Worm (Caenorhabditis elegans) whole organism, young adult: ENCODE data around the gene Y43E12A.2.

Experiments used
- B0035.1 ChIP-seq: sonication (generic microtip); optimal IDR thresholded peaks from 2 replicates; lab custom pipeline; 2016; ENCODE audit warnings: missing genetic modification characterization, mild to moderate bottlenecking, missing compliant biosample characterization, missing genotype, missing genetic modification reagents
- B0336.3 ChIP-seq: fragments of 200-800 bp; sonication (Bioruptor generic); IDR thresholded peaks from 2 replicates; pipeline ENCODE4 v1.3.6; 2022; ENCODE audit warnings: missing genetic modification characterization, missing compliant biosample characterization
- F37B4.10 ChIP-seq: fragments of 200-800 bp; sonication (Bioruptor generic); IDR thresholded peaks from 2 replicates; pipeline ENCODE4 v1.3.6; 2022; ENCODE audit warnings: missing genetic modification characterization, missing compliant biosample characterization
- F55B11.4 ChIP-seq: sonication (generic microtip); optimal IDR thresholded peaks from 2 replicates; lab custom pipeline; 2016; ENCODE audit warnings: missing compliant biosample characterization, missing genetic modification characterization, borderline replicate concordance; ENCODE audit not compliant: insufficient read depth
- Y53G8AR.9 ChIP-seq: fragments of 200-800 bp; sonication (Bioruptor generic); conservative IDR thresholded peaks from 2 replicates; pipeline ENCODE4 v1.3.6; 2022; ENCODE audit warnings: missing genetic modification reagents, missing genetic modification characterization, missing compliant biosample characterization
- Y67H2A.10 ChIP-seq: fragments of 200-800 bp; sonication (Bioruptor generic); conservative IDR thresholded peaks from 2 replicates; pipeline ENCODE4 v1.3.6; 2022; ENCODE audit warnings: missing genetic modification reagents, missing genetic modification characterization, missing compliant biosample characterization
- Y95B8A.8 ChIP-seq: fragments of 200-800 bp; sonication (Bioruptor generic); IDR thresholded peaks from 2 replicates; pipeline ENCODE4 v1.3.6; 2022; ENCODE audit warnings: missing genetic modification reagents, missing genetic modification characterization, missing compliant biosample characterization
- aptf-2 ChIP-seq: fragments of 200-800 bp; sonication (Bioruptor generic); conservative IDR thresholded peaks from 2 replicates; pipeline ENCODE4 v1.3.6; 2022; ENCODE audit warnings: missing genetic modification reagents, missing genetic modification characterization, missing compliant biosample characterization
- atf-7 ChIP-seq: sonication (generic microtip); optimal IDR thresholded peaks from 2 replicates; lab custom pipeline; 2017; ENCODE audit warnings: mild to moderate bottlenecking, missing genetic modification characterization, missing compliant biosample characterization
- attf-3 ChIP-seq: fragments of 200-800 bp; sonication (Bioruptor generic); conservative IDR thresholded peaks from 2 replicates; pipeline ENCODE4 v1.3.6; 2022; ENCODE audit warnings: missing genetic modification reagents, missing genetic modification characterization, missing compliant biosample characterization
- attf-6 ChIP-seq: fragments of 200-800 bp; sonication (Bioruptor generic); IDR thresholded peaks from 2 replicates; pipeline ENCODE4 v1.3.6; 2022; ENCODE audit warnings: missing genetic modification reagents, missing genetic modification characterization, missing compliant biosample characterization
- bed-2 ChIP-seq: fragments of 200-800 bp; sonication (Bioruptor generic); IDR thresholded peaks from 2 replicates; pipeline ENCODE4 v1.3.6; 2022; ENCODE audit warnings: missing genetic modification reagents, missing genetic modification characterization, missing compliant biosample characterization
- cebp-1 ChIP-seq, 2 experiments: fragments of 200-800 bp in 1 of 2; sonication (Bioruptor generic) in 1 of 2; sonication (generic microtip) in 1 of 2; IDR thresholded peaks in 1 of 2; optimal IDR thresholded peaks in 1 of 2; 2 replicates each; pipeline versions ENCODE4 v1.3.6 to Lab custom; 2017 to 2022; ENCODE audit warnings: missing compliant biosample characterization in 2 of 2, missing genetic modification characterization in 2 of 2, mild to moderate bottlenecking in 1 of 2, missing genetic modification reagents in 1 of 2, moderate library complexity in 1 of 2
- ceh-100 ChIP-seq: fragments of 200-800 bp; sonication (Bioruptor generic); IDR thresholded peaks from 2 replicates; pipeline ENCODE4 v1.3.6; 2022; ENCODE audit warnings: missing genetic modification reagents, missing genetic modification characterization, missing compliant biosample characterization
- ceh-79 ChIP-seq: sonication (generic microtip); optimal IDR thresholded peaks from 2 replicates; lab custom pipeline; 2017; ENCODE audit warnings: mild to moderate bottlenecking, missing genetic modification characterization, missing compliant biosample characterization
- ceh-91 ChIP-seq: fragments of 200-800 bp; sonication (Bioruptor generic); IDR thresholded peaks from 2 replicates; pipeline ENCODE4 v1.3.6; 2022; ENCODE audit warnings: missing genetic modification reagents, missing genetic modification characterization, missing compliant biosample characterization
- die-1 ChIP-seq: sonication (generic microtip); optimal IDR thresholded peaks from 2 replicates; lab custom pipeline; 2016; ENCODE audit warnings: missing genotype, mild to moderate bottlenecking, missing genetic modification characterization, missing compliant biosample characterization
- gei-17 ChIP-seq: fragments of 200-800 bp; sonication (Bioruptor generic); optimal IDR thresholded peaks from 2 replicates; lab custom pipeline; 2018; ENCODE audit warnings: mild to moderate bottlenecking, missing genetic modification characterization, missing compliant biosample characterization
- hlh-12 ChIP-seq: sonication (generic microtip); optimal IDR thresholded peaks from 2 replicates; lab custom pipeline; 2016; ENCODE audit warnings: missing genetic modification characterization, missing compliant biosample characterization
- lin-54 ChIP-seq: fragments of 200-800 bp; sonication (Bioruptor generic); optimal IDR thresholded peaks from 2 replicates; lab custom pipeline; 2018; ENCODE audit warnings: mild to moderate bottlenecking, missing genetic modification characterization, missing compliant biosample characterization
- lsl-1 ChIP-seq: fragments of 200-800 bp; sonication (Bioruptor generic); optimal IDR thresholded peaks from 2 replicates; lab custom pipeline; 2018; ENCODE audit warnings: mild to moderate bottlenecking, missing genetic modification characterization, moderate library complexity, missing compliant biosample characterization
- lsy-27 ChIP-seq: sonication (generic microtip); optimal IDR thresholded peaks from 2 replicates; lab custom pipeline; 2017; ENCODE audit warnings: missing genetic modification characterization, mild to moderate bottlenecking, missing compliant biosample characterization, antibody characterized with exemption, missing genotype, borderline replicate concordance; ENCODE audit not compliant: insufficient read depth
- madf-10 ChIP-seq: sonication (generic microtip); optimal IDR thresholded peaks from 2 replicates; lab custom pipeline; 2016; ENCODE audit warnings: mild to moderate bottlenecking, missing genetic modification characterization, missing compliant biosample characterization
- mcd-1 ChIP-seq: fragments of 200-800 bp; sonication (Bioruptor generic); IDR thresholded peaks from 2 replicates; pipeline ENCODE4 v1.3.6; 2022; ENCODE audit warnings: missing genetic modification reagents, missing genetic modification characterization, missing compliant biosample characterization
- nfya-1 ChIP-seq: sonication (generic microtip); optimal IDR thresholded peaks from 2 replicates; lab custom pipeline; 2017; ENCODE audit warnings: antibody characterized with exemption, missing compliant biosample characterization, missing genetic modification characterization, borderline replicate concordance; ENCODE audit not compliant: insufficient read depth
- nfya-2 ChIP-seq: fragments of 200-800 bp; sonication (Bioruptor generic); IDR thresholded peaks from 2 replicates; pipeline ENCODE4 v1.3.6; 2022; ENCODE audit warnings: missing genetic modification reagents, missing genetic modification characterization, missing compliant biosample characterization
- nhr-90 ChIP-seq: sonication (generic microtip); optimal IDR thresholded peaks from 2 replicates; lab custom pipeline; 2016; ENCODE audit warnings: missing genotype, mild to moderate bottlenecking, missing genetic modification characterization, missing compliant biosample characterization
- pbrm-1 ChIP-seq: fragments of 200-800 bp; sonication (Bioruptor generic); IDR thresholded peaks from 2 replicates; pipeline ENCODE4 v1.3.6; 2022; ENCODE audit warnings: missing genetic modification reagents, missing genetic modification characterization, missing compliant biosample characterization
- rec-8 ChIP-seq, 2 experiments: sonication (generic microtip); optimal IDR thresholded peaks; 2 replicates each; lab custom pipeline; 2016; ENCODE audit warnings: mild to moderate bottlenecking in 2 of 2, missing genetic modification characterization in 2 of 2, missing genetic modification reagents in 2 of 2, missing genotype in 2 of 2, missing biosample characterization in 1 of 2, missing compliant biosample characterization in 1 of 2, moderate library complexity in 1 of 2
- sdz-38 ChIP-seq: sonication (generic microtip); optimal IDR thresholded peaks from 2 replicates; lab custom pipeline; 2016; ENCODE audit warnings: missing genotype, missing genetic modification characterization, missing compliant biosample characterization
- snpc-1.1 ChIP-seq: sonication (generic microtip); optimal IDR thresholded peaks from 2 replicates; lab custom pipeline; 2017; ENCODE audit warnings: missing genetic modification characterization, mild to moderate bottlenecking, missing compliant biosample characterization, antibody characterized with exemption, moderate library complexity, missing genotype, missing genetic modification reagents; ENCODE audit not compliant: insufficient read depth
- snpc-4 ChIP-seq, 5 experiments: fragments of 150-350 bp in 1 of 5; sonication (generic microtip) in 4 of 5; optimal IDR thresholded peaks; 2 replicates each; lab custom pipeline; 2014 to 2018; ENCODE audit warnings: missing genetic modification characterization in 5 of 5, missing biosample characterization in 3 of 5, antibody characterized with exemption in 2 of 5, mild to moderate bottlenecking in 2 of 5, missing compliant biosample characterization in 2 of 5, missing genotype in 2 of 5, moderate library complexity in 2 of 5, missing genetic modification reagents in 1 of 5
- tbx-9 ChIP-seq: sonication (generic microtip); optimal IDR thresholded peaks from 2 replicates; lab custom pipeline; 2016; ENCODE audit warnings: borderline replicate concordance, missing genetic modification characterization, inconsistent platforms, missing compliant biosample characterization
- tlf-1 ChIP-seq: fragments of 200-800 bp; sonication (Bioruptor generic); optimal IDR thresholded peaks from 2 replicates; lab custom pipeline; 2018; ENCODE audit warnings: mild to moderate bottlenecking, missing genetic modification characterization, missing compliant biosample characterization
- unc-130 ChIP-seq: sonication (generic microtip); optimal IDR thresholded peaks from 2 replicates; lab custom pipeline; 2016; ENCODE audit warnings: missing genetic modification reagents, missing genetic modification characterization, missing compliant biosample characterization
- unc-62 ChIP-seq: fragments of 150-350 bp; optimal IDR thresholded peaks from 2 replicates; lab custom pipeline; 2014; ENCODE audit warnings: missing biosample characterization, missing genetic modification reagents, missing genetic modification characterization
- xnd-1 ChIP-seq: sonication (generic microtip); optimal IDR thresholded peaks from 2 replicates; lab custom pipeline; 2016; ENCODE audit warnings: missing genotype, missing genetic modification reagents, missing genetic modification characterization, missing compliant biosample characterization
- zfh-2 ChIP-seq: fragments of 200-800 bp; sonication (Bioruptor generic); conservative IDR thresholded peaks from 2 replicates; pipeline ENCODE4 v1.3.6; 2022; ENCODE audit warnings: missing genetic modification reagents, missing genetic modification characterization, missing compliant biosample characterization
- ztf-28 ChIP-seq: fragments of 200-800 bp; sonication (Bioruptor generic); IDR thresholded peaks from 2 replicates; pipeline ENCODE4 v1.3.6; 2022; ENCODE audit warnings: missing genetic modification reagents, missing genetic modification characterization, missing compliant biosample characterization
- ztf-6 ChIP-seq: fragments of 200-800 bp; sonication (Bioruptor generic); IDR thresholded peaks from 2 replicates; pipeline ENCODE4 v1.3.6; 2022; ENCODE audit warnings: missing genetic modification reagents, missing genetic modification characterization, missing compliant biosample characterization

Gene Y43E12A.2

DNA sequence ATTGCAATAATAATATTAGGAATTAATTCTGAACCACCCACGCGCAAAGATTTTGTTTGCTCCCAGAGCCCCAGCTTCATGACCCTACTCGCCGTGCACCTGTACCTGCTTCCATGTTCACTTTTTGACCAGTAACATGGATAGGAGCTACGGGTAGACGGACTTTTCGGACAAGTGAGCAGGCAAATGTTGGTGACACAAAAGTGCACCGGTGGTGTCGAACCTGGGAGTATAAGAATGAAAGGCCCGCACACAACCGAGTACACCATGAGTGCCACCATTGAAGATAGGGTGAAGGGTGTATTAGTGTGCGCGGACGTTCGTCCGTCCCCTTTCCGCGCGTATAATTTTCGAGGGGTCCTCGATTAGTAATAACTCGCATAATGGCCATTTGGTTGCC, 44.1 kb downstream of the Y43E12A.2 start (continued):
- TF ChIP-seq snpc-1.1: peak; percentile 53
- peak; percentile 56; the same call in 1 of the 2 replicates for TF ChIP-seq cebp-1 (GFP tag; IDR thresholded peaks at IDR 0.05; lab: Robert Waterston, UW)
- peak; percentile 81 for TF ChIP-seq cebp-1 (tag; optimal IDR thresholded peaks at IDR 0.05; lab: Kevin White, UChicago)
- TF ChIP-seq Y53G8AR.9 (GFP tag; lab: Robert Waterston, UW): no peak; the same call in none of the 2 replicates
- TF ChIP-seq Y67H2A.10 (GFP tag; lab: Robert Waterston, UW): no peak
- TF ChIP-seq F55B11.4 (tag; lab: Kevin White, UChicago): no peak
- TF ChIP-seq ztf-6: no peak
- TF ChIP-seq unc-130 (GFP tag; lab: Kevin White, UChicago): peak; percentile 84
- TF ChIP-seq aptf-2 (GFP tag; lab: Robert Waterston, UW): peak; percentile 75; the same call in 1 of the 2 replicates
- TF ChIP-seq mcd-1: peak; percentile 71
- TF ChIP-seq die-1: peak; percentile 97
- peak; percentile 68 for TF ChIP-seq snpc-4 (GFP tag; optimal IDR thresholded peaks at IDR 0.05; lab: Kevin White, UChicago)
- TF ChIP-seq snpc-4 (tag; optimal IDR thresholded peaks at IDR 0.05; lab: Kevin White, UChicago): peak in 3 of 4 experiments; percentile 63 to 76 (median 74)
- TF ChIP-seq atf-7 (tag; lab: Kevin White, UChicago): peak; percentile 77
- peak; percentile 47 for TF ChIP-seq ceh-91 (GFP tag; lab: Robert Waterston, UW)
- peak; percentile 77 for TF ChIP-seq lin-54 (GFP tag; lab: Kevin White, UChicago)
- TF ChIP-seq B0336.3 (GFP tag; lab: Robert Waterston, UW): peak; percentile 90
- peak; percentile 83 to 92 for TF ChIP-seq rec-8 (tag; optimal IDR thresholded peaks at IDR 0.05; lab: Kevin White, UChicago)
- TF ChIP-seq ztf-28 (GFP tag; lab: Robert Waterston, UW): peak; percentile 82; the same call in 1 of the 2 replicates
- peak; percentile 77 for TF ChIP-seq attf-6
- TF ChIP-seq unc-62 (GFP tag; lab: Kevin White, UChicago): no peak
- peak; percentile 81 for TF ChIP-seq hlh-12
- peak; percentile 93 for TF ChIP-seq ceh-79 (tag; lab: Kevin White, UChicago)
- TF ChIP-seq bed-2 (GFP tag; lab: Robert Waterston, UW): peak; percentile 72; the same call in 1 of the 2 replicates
- no peak; the same call in 1 of the 2 replicates for TF ChIP-seq zfh-2 (GFP tag; lab: Robert Waterston, UW)
- no peak for TF ChIP-seq nfya-1 (tag; lab: Kevin White, UChicago)
- peak; percentile 84 for TF ChIP-seq B0035.1
- peak; percentile 98 for TF ChIP-seq F37B4.10 (GFP tag; lab: Robert Waterston, UW)
- peak; percentile 68 for TF ChIP-seq attf-3 (GFP tag; lab: Robert Waterston, UW)
- peak; percentile 70 for TF ChIP-seq tlf-1
- peak; percentile 66; the same call in 1 of the 2 replicates for TF ChIP-seq ceh-100 (GFP tag; lab: Robert Waterston, UW)
- TF ChIP-seq tbx-9 (tag; lab: Kevin White, UChicago): peak; percentile 88
- TF ChIP-seq pbrm-1 (GFP tag; lab: Robert Waterston, UW): peak; percentile 89
- peak; percentile 54 for TF ChIP-seq xnd-1 (tag; lab: Kevin White, UChicago)
- peak; percentile 29 for TF ChIP-seq gei-17 (GFP tag; lab: Kevin White, UChicago)
- peak; percentile 64 for TF ChIP-seq sdz-38
- TF ChIP-seq nfya-2 (GFP tag; lab: Robert Waterston, UW): no peak
- TF ChIP-seq Y95B8A.8 (GFP tag; lab: Robert Waterston, UW): no peak; the same call in 1 of the 2 replicates
- TF ChIP-seq lsy-27 (tag; lab: Kevin White, UChicago): peak; percentile 33
- peak; percentile 73 for TF ChIP-seq madf-10 (tag; lab: Kevin White, UChicago)
- TF ChIP-seq nhr-90 (tag; lab: Kevin White, UChicago): peak; percentile 97
- peak; percentile 68 for TF ChIP-seq lsl-1 (GFP tag; lab: Kevin White, UChicago)
